Worm (Caenorhabditis elegans): ENCODE data around the gene elli-1.

The elli-1 gene

ce11 chrIV:8769539-8769938 is 14.9 kb upstream of the elli-1 start, which contains the start of gene F20C5.5:
F20C5.5 (minus strand) TSS chrIV:8769639.
- TF ChIP-seq lin-39 (tag; optimal IDR thresholded peaks at IDR 0.05), result no peak
- TF ChIP-seq ztf-4 (tag; optimal IDR thresholded peaks at IDR 0.05), result no peak
- no peak for TF ChIP-seq Y55F3AM.14 (GFP tag; optimal IDR thresholded peaks at IDR 0.05)
- no peak for TF ChIP-seq ama-1 (optimal IDR thresholded peaks at IDR 0.05)
- no peak for TF ChIP-seq snpc-4 (tag; optimal IDR thresholded peaks at IDR 0.05)
- no peak for TF ChIP-seq aly-2 (tag; optimal IDR thresholded peaks at IDR 0.05)
- no peak for TF ChIP-seq nhr-21 (tag; optimal IDR thresholded peaks at IDR 0.05)
- no peak for TF ChIP-seq nhr-11 (tag; optimal IDR thresholded peaks at IDR 0.05)
- TF ChIP-seq sma-9 (GFP tag; optimal IDR thresholded peaks at IDR 0.05), result no peak
- TF ChIP-seq sma-9 (tag; optimal IDR thresholded peaks at IDR 0.05), result no peak
- no peak for TF ChIP-seq nhr-129 (tag; optimal IDR thresholded peaks at IDR 0.05)
- no peak for TF ChIP-seq nhr-23 (tag; optimal IDR thresholded peaks at IDR 0.05)

ce11 chrIV:8764567-8764966 is 9.9 kb upstream of the elli-1 start, which contains the start of gene cdc-50.B:
cdc-50.B (plus strand) TSS chrIV:8764867.
- TF ChIP-seq dmd-4 (tag; optimal IDR thresholded peaks at IDR 0.05) (no peak), sem-4 (tag; optimal IDR thresholded peaks at IDR 0.05) (no peak), gmeb-1 (tag; optimal IDR thresholded peaks at IDR 0.05) (no peak), peb-1 (tag; optimal IDR thresholded peaks at IDR 0.05) (no peak), ZK546.5 (tag; optimal IDR thresholded peaks at IDR 0.05) (no peak), mdl-1 (tag; optimal IDR thresholded peaks at IDR 0.05) (no peak), sma-3 (GFP tag; optimal IDR thresholded peaks at IDR 0.05) (no peak), nhr-10 (tag; optimal IDR thresholded peaks at IDR 0.05) (no peak), crh-2 (tag; optimal IDR thresholded peaks at IDR 0.05) (no peak), C34F6.9 (tag; optimal IDR thresholded peaks at IDR 0.05) (no peak), lin-39 (tag; optimal IDR thresholded peaks at IDR 0.05) (no peak), mab-5 (tag; optimal IDR thresholded peaks at IDR 0.05) (no peak), ztf-4 (tag; optimal IDR thresholded peaks at IDR 0.05) (no peak)

ce11 chrIV:8762471-8762870 is 7.8 kb upstream of the elli-1 start:
- TF ChIP-seq aly-2 (tag; optimal IDR thresholded peaks at IDR 0.05) (no peak), Y55F3AM.14 (GFP tag; optimal IDR thresholded peaks at IDR 0.05) (no peak), nhr-237 (tag; optimal IDR thresholded peaks at IDR 0.05) (no peak), nhr-77 (tag; optimal IDR thresholded peaks at IDR 0.05) (no peak), unc-62 (GFP tag; optimal IDR thresholded peaks at IDR 0.05) (no peak), lin-11 (tag; optimal IDR thresholded peaks at IDR 0.05) (no peak), ztf-1 (GFP tag; conservative IDR thresholded peaks at IDR 0.05) (no peak), mdl-1 (tag; optimal IDR thresholded peaks at IDR 0.05) (no peak), egl-27 (tag; optimal IDR thresholded peaks at IDR 0.05) (no peak), zag-1 (tag; optimal IDR thresholded peaks at IDR 0.05) (peak; percentile 49), lin-13 (GFP tag; optimal IDR thresholded peaks at IDR 0.05) (peak; percentile 43), nhr-6 (tag; optimal IDR thresholded peaks at IDR 0.05) (peak; percentile 76), sma-3 (GFP tag; optimal IDR thresholded peaks at IDR 0.05) (no peak), mab-5 (tag; optimal IDR thresholded peaks at IDR 0.05) (peak; percentile 0), sma-9 (GFP tag; optimal IDR thresholded peaks at IDR 0.05) (peak; percentile 62), sma-9 (tag; optimal IDR thresholded peaks at IDR 0.05) (no peak), peb-1 (tag; optimal IDR thresholded peaks at IDR 0.05) (no peak), sem-4 (tag; optimal IDR thresholded peaks at IDR 0.05) (peak; percentile 50), R02D3.7 (tag; optimal IDR thresholded peaks at IDR 0.05) (no peak), ztf-11 (tag; optimal IDR thresholded peaks at IDR 0.05) (no peak), ZK546.5 (tag; optimal IDR thresholded peaks at IDR 0.05) (no peak), F13H6.1 (tag; optimal IDR thresholded peaks at IDR 0.05) (peak; percentile 49), nhr-129 (tag; optimal IDR thresholded peaks at IDR 0.05) (peak; percentile 66), nhr-10 (tag; optimal IDR thresholded peaks at IDR 0.05) (no peak), fos-1 (tag; optimal IDR thresholded peaks at IDR 0.05) (no peak), gmeb-1 (tag; optimal IDR thresholded peaks at IDR 0.05) (no peak), ceh-82 (tag; optimal IDR thresholded peaks at IDR 0.05) (no peak), crh-2 (tag; optimal IDR thresholded peaks at IDR 0.05) (no peak), unc-55 (GFP tag; optimal IDR thresholded peaks at IDR 0.05) (peak; percentile 93), C34F6.9 (tag; optimal IDR thresholded peaks at IDR 0.05) (peak; percentile 84), mbf-1 (tag; optimal IDR thresholded peaks at IDR 0.05) (no peak), alr-1 (tag; optimal IDR thresholded peaks at IDR 0.05) (no peak), skn-1 (tag; optimal IDR thresholded peaks at IDR 0.05) (no peak), elt-3 (tag; optimal IDR thresholded peaks at IDR 0.05) (no peak), nhr-25 (tag; optimal IDR thresholded peaks at IDR 0.05) (no peak), nhr-21 (tag; optimal IDR thresholded peaks at IDR 0.05) (no peak), ama-1 (optimal IDR thresholded peaks at IDR 0.05) (no peak), dmd-4 (tag; optimal IDR thresholded peaks at IDR 0.05) (no peak), lsy-2 (tag; optimal IDR thresholded peaks at IDR 0.05) (peak; percentile 40 to 71), nhr-23 (tag; optimal IDR thresholded peaks at IDR 0.05) (no peak), nhr-11 (tag; optimal IDR thresholded peaks at IDR 0.05) (no peak), nhr-12 (tag; optimal IDR thresholded peaks at IDR 0.05) (no peak), unc-39 (tag; optimal IDR thresholded peaks at IDR 0.05) (no peak)

Measured in whole organism, L2 larva.